Worm (Caenorhabditis elegans) whole organism, L3 larva: ENCODE data around the gene abu-9.
"Not testable (repeated sequence)": the region's sequence is repeated elsewhere in the genome, so short reads cannot be mapped to it uniquely, and the experiment has no call there.

Experiments used
- R02D3.7 ChIP-seq: fragments of 150-350 bp; optimal IDR thresholded peaks from 2 replicates; lab custom pipeline; 2014; ENCODE audit warnings: missing biosample characterization, missing genetic modification characterization
- aly-2 ChIP-seq: fragments of 150-350 bp; optimal IDR thresholded peaks from 2 replicates; lab custom pipeline; 2014; ENCODE audit warnings: missing biosample characterization, missing genetic modification characterization
- ceh-16 ChIP-seq: sonication (generic microtip); optimal IDR thresholded peaks from 2 replicates; lab custom pipeline; 2017; ENCODE audit warnings: missing biosample characterization, missing genetic modification characterization
- ceh-82 ChIP-seq: fragments of 150-350 bp; optimal IDR thresholded peaks from 2 replicates; lab custom pipeline; 2014; ENCODE audit warnings: missing biosample characterization, missing genetic modification characterization
- ceh-9 ChIP-seq: sonication (generic microtip); optimal IDR thresholded peaks from 2 replicates; lab custom pipeline; 2018; ENCODE audit warnings: missing biosample characterization, missing genetic modification characterization
- daf-12 ChIP-seq: fragments of 150-350 bp; optimal IDR thresholded peaks from 2 replicates; lab custom pipeline; 2014; ENCODE audit warnings: missing biosample characterization, missing genetic modification reagents, missing genetic modification characterization
- egl-27 ChIP-seq: sonication (generic microtip); optimal IDR thresholded peaks from 4 replicates; lab custom pipeline; 2017; ENCODE audit warnings: missing biosample characterization, missing genetic modification reagents, missing genetic modification characterization
- elt-1 ChIP-seq: fragments of 150-350 bp; optimal IDR thresholded peaks from 2 replicates; lab custom pipeline; 2014; ENCODE audit warnings: missing biosample characterization, missing genetic modification characterization
- elt-2 ChIP-seq: sonication (generic microtip); optimal IDR thresholded peaks from 2 replicates; lab custom pipeline; 2016; ENCODE audit warnings: missing genetic modification reagents, mild to moderate bottlenecking, missing genetic modification characterization, missing compliant biosample characterization
- eor-1 ChIP-seq, 2 experiments: fragments of 150-350 bp; optimal IDR thresholded peaks; 2 replicates each; lab custom pipeline; 2014 to 2018; ENCODE audit warnings: missing biosample characterization in 2 of 2, missing genetic modification characterization in 2 of 2
- fkh-10 ChIP-seq: sonication (generic microtip); optimal IDR thresholded peaks from 2 replicates; lab custom pipeline; 2017; ENCODE audit warnings: missing biosample characterization, missing genetic modification reagents, missing genetic modification characterization
- fos-1 ChIP-seq: fragments of 150-350 bp; optimal IDR thresholded peaks from 2 replicates; lab custom pipeline; 2014; ENCODE audit warnings: missing biosample characterization, missing genetic modification characterization
- hmg-11 ChIP-seq: sonication (generic microtip); optimal IDR thresholded peaks from 2 replicates; lab custom pipeline; 2016; ENCODE audit warnings: missing genetic modification characterization, missing compliant biosample characterization
- jun-1 ChIP-seq: fragments of 150-350 bp; optimal IDR thresholded peaks from 2 replicates; lab custom pipeline; 2014; ENCODE audit warnings: missing biosample characterization, missing genetic modification reagents, missing genetic modification characterization
- lin-15B ChIP-seq: fragments of 150-350 bp; optimal IDR thresholded peaks from 2 replicates; lab custom pipeline; 2014; ENCODE audit warnings: missing biosample characterization, missing genetic modification characterization
- lsy-12 ChIP-seq: sonication (generic microtip); optimal IDR thresholded peaks from 2 replicates; lab custom pipeline; 2016; ENCODE audit warnings: mild to moderate bottlenecking, missing genetic modification characterization, missing compliant biosample characterization
- mdl-1 ChIP-seq: fragments of 150-350 bp; optimal IDR thresholded peaks from 2 replicates; lab custom pipeline; 2014; ENCODE audit warnings: missing biosample characterization, missing genetic modification characterization
- mml-1 ChIP-seq: fragments of 150-350 bp; sonication (generic microtip); optimal IDR thresholded peaks from 3 replicates; lab custom pipeline; 2014; ENCODE audit warnings: missing biosample characterization, missing genetic modification characterization
- nfya-1 ChIP-seq: sonication (generic microtip); optimal IDR thresholded peaks from 2 replicates; lab custom pipeline; 2017; ENCODE audit warnings: missing genetic modification characterization, mild to moderate bottlenecking, missing compliant biosample characterization, antibody characterized with exemption, moderate library complexity; ENCODE audit not compliant: insufficient read depth
- nhr-11 ChIP-seq: fragments of 150-350 bp; optimal IDR thresholded peaks from 2 replicates; lab custom pipeline; 2014; ENCODE audit warnings: missing biosample characterization, missing genetic modification characterization
- nhr-12 ChIP-seq: fragments of 150-350 bp; optimal IDR thresholded peaks from 2 replicates; lab custom pipeline; 2014; ENCODE audit warnings: missing biosample characterization, missing genetic modification characterization
- nhr-23 ChIP-seq: fragments of 150-350 bp; optimal IDR thresholded peaks from 2 replicates; lab custom pipeline; 2014; ENCODE audit warnings: missing biosample characterization, missing genetic modification reagents, missing genetic modification characterization
- nhr-237 ChIP-seq: fragments of 150-350 bp; optimal IDR thresholded peaks from 2 replicates; lab custom pipeline; 2014; ENCODE audit warnings: missing biosample characterization, missing genetic modification characterization
- nhr-25 ChIP-seq: sonication (generic microtip); optimal IDR thresholded peaks from 2 replicates; lab custom pipeline; 2017; ENCODE audit warnings: missing biosample characterization, missing genetic modification characterization
- nhr-67 ChIP-seq: fragments of 150-350 bp; optimal IDR thresholded peaks from 2 replicates; lab custom pipeline; 2014; ENCODE audit warnings: missing biosample characterization, missing genetic modification characterization
- nhr-76 ChIP-seq: fragments of 150-350 bp; sonication (generic microtip); optimal IDR thresholded peaks from 5 replicates; lab custom pipeline; 2014; ENCODE audit warnings: missing biosample characterization, missing genetic modification characterization
- nhr-77 ChIP-seq: fragments of 150-350 bp; optimal IDR thresholded peaks from 2 replicates; lab custom pipeline; 2014; ENCODE audit warnings: missing biosample characterization, missing genetic modification characterization
- pha-4 ChIP-seq: fragments of 150-350 bp; optimal IDR thresholded peaks from 2 replicates; lab custom pipeline; 2014; ENCODE audit warnings: missing biosample characterization, missing genetic modification reagents, missing genetic modification characterization
- pqm-1 ChIP-seq: fragments of 150-350 bp; optimal IDR thresholded peaks from 2 replicates; lab custom pipeline; 2017; ENCODE audit warnings: missing biosample characterization, missing genetic modification characterization, inconsistent platforms
- sea-2 ChIP-seq: fragments of 150-350 bp; sonication (generic microtip); optimal IDR thresholded peaks from 4 replicates; lab custom pipeline; 2014; ENCODE audit warnings: missing biosample characterization, missing genetic modification reagents, missing genetic modification characterization
- skn-1 ChIP-seq: fragments of 150-350 bp; optimal IDR thresholded peaks from 2 replicates; lab custom pipeline; 2014; ENCODE audit warnings: missing biosample characterization, missing genetic modification characterization
- snpc-4 ChIP-seq: fragments of 150-350 bp; optimal IDR thresholded peaks from 2 replicates; lab custom pipeline; 2014; ENCODE audit warnings: missing biosample characterization, missing genetic modification characterization
- ztf-11 ChIP-seq: fragments of 150-350 bp; optimal IDR thresholded peaks from 2 replicates; lab custom pipeline; 2014; ENCODE audit warnings: missing biosample characterization, missing genetic modification characterization
- ztf-4 ChIP-seq: fragments of 150-350 bp; optimal IDR thresholded peaks from 2 replicates; lab custom pipeline; 2014; ENCODE audit warnings: missing biosample characterization, missing genetic modification characterization

abu-9 gene

ce11 chrX:8321811-8322210, at the start of gene abu-9:
TSS of gene abu-9 (plus strand) at chrX:8322111.
- not testable (repeated sequence) for TF ChIP-seq ceh-9 (tag; lab: Kevin White, UChicago); eor-1 (tag; optimal IDR thresholded peaks at IDR 0.05; lab: Kevin White, UChicago); nhr-67 (tag; lab: Kevin White, UChicago)

- TF ChIP-seq skn-1 (tag; lab: Kevin White, UChicago): no peak
- TF ChIP-seq pha-4: peak; percentile 35
Measured at ce11 chrX:8273496-8273895, 48.4 kb upstream of the abu-9 start.

- TF ChIP-seq mml-1 (tag; lab: Kevin White, UChicago) (no peak), daf-12 (tag; lab: Kevin White, UChicago) (no peak), nhr-25 (tag; lab: Kevin White, UChicago) (no peak), mdl-1 (no peak), nhr-237 (tag; lab: Kevin White, UChicago) (no peak), ceh-9 (tag; lab: Kevin White, UChicago) (no peak), ztf-11 (tag; lab: Kevin White, UChicago) (no peak), ztf-4 (tag; lab: Kevin White, UChicago) (no peak)
- TF ChIP-seq, all 47 proteins: peak for 0
Measured at ce11 chrX:8274869-8275268, 47.0 kb upstream of the abu-9 start, which contains the start of gene ksr-1. TSS of gene ksr-1 (plus strand) at chrX:8275169.

- TF ChIP-seq ceh-16 (tag; lab: Kevin White, UChicago) (no peak), nfya-1 (peak; percentile 60), pha-4 (peak; percentile 9), hmg-11 (tag; lab: Kevin White, UChicago) (peak; percentile 42), ceh-82 (tag; lab: Kevin White, UChicago) (no peak), mml-1 (tag; lab: Kevin White, UChicago) (no peak), sea-2 (GFP tag; lab: Kevin White, UChicago) (no peak), lin-15B (tag; lab: Kevin White, UChicago) (no peak)
Measured at ce11 chrX:8276333-8276732, 45.6 kb upstream of the abu-9 start.

- TF ChIP-seq ztf-11 (tag; lab: Kevin White, UChicago) (no peak), hmg-11 (tag; lab: Kevin White, UChicago) (no peak), mml-1 (tag; lab: Kevin White, UChicago) (no peak), daf-12 (tag; lab: Kevin White, UChicago) (no peak), nhr-25 (tag; lab: Kevin White, UChicago) (no peak), ceh-16 (tag; lab: Kevin White, UChicago) (no peak), lsy-12 (tag; lab: Kevin White, UChicago) (no peak), ztf-4 (tag; lab: Kevin White, UChicago) (no peak), elt-2 (tag; lab: Kevin White, UChicago) (no peak), sea-2 (GFP tag; lab: Kevin White, UChicago) (no peak), lin-15B (tag; lab: Kevin White, UChicago) (no peak), skn-1 (tag; lab: Kevin White, UChicago) (no peak), jun-1 (tag; lab: Kevin White, UChicago) (no peak), nhr-11 (tag; lab: Kevin White, UChicago) (no peak), nhr-23 (tag; lab: Kevin White, UChicago) (no peak), ceh-82 (tag; lab: Kevin White, UChicago) (no peak), pqm-1 (tag; lab: Kevin White, UChicago) (no peak), nhr-77 (tag; lab: Kevin White, UChicago) (no peak)
Measured at ce11 chrX:8276984-8277383, 44.9 kb upstream of the abu-9 start.

ce11 chrX:8284003-8284402, 37.9 kb upstream of the abu-9 start:
- TF ChIP-seq jun-1 (tag; lab: Kevin White, UChicago): no peak
- no peak for TF ChIP-seq fkh-10
- no peak for TF ChIP-seq ceh-9 (tag; lab: Kevin White, UChicago)
- no peak for TF ChIP-seq R02D3.7
- TF ChIP-seq nhr-12 (tag; lab: Kevin White, UChicago): no peak
- TF ChIP-seq snpc-4: no peak
- TF ChIP-seq fos-1 (tag; lab: Kevin White, UChicago): no peak
- no peak for TF ChIP-seq hmg-11 (tag; lab: Kevin White, UChicago)
- TF ChIP-seq aly-2 (tag; lab: Kevin White, UChicago): no peak
- no peak for TF ChIP-seq egl-27 (tag; lab: Kevin White, UChicago)
- TF ChIP-seq eor-1 (tag; optimal IDR thresholded peaks at IDR 0.05; lab: Kevin White, UChicago): no peak
- no peak for TF ChIP-seq skn-1 (tag; lab: Kevin White, UChicago)
- no peak for TF ChIP-seq elt-1 (tag; lab: Kevin White, UChicago)
- TF ChIP-seq nhr-76 (tag; lab: Kevin White, UChicago): no peak
- TF ChIP-seq daf-12 (tag; lab: Kevin White, UChicago): no peak
